Fruit fly (Drosophila melanogaster) whole organism, wandering third instar larva: ENCODE data around the gene elB.

Experiments
- CrebA ChIP-seq: fragments of 200-800 bp; sonication (Bioruptor generic); optimal IDR thresholded peaks from 2 replicates; lab custom pipeline; 2016; ENCODE audit warnings: missing biosample characterization, mild to moderate bottlenecking, missing genetic modification characterization, borderline replicate concordance
- OdsH ChIP-seq: fragments of 200-800 bp; sonication (Bioruptor generic); optimal IDR thresholded peaks from 2 replicates; lab custom pipeline; 2016; ENCODE audit warnings: missing biosample characterization, mild to moderate bottlenecking, missing genetic modification characterization

- no peak for TF ChIP-seq CrebA (GFP tag; lab: Kevin White, UChicago)
- TF ChIP-seq OdsH (GFP tag; lab: Kevin White, UChicago): no peak
These were observed 34.4 kb upstream of the elB start for dm6 chr2L:14443667-14444285.
